Worm (Caenorhabditis elegans) whole organism, late embryonic: ENCODE data around the gene cor-1.

ENCODE experiments used
- K09A11.1 ChIP-seq: sonication (generic microtip); optimal IDR thresholded peaks from 2 replicates; lab custom pipeline; 2017; ENCODE audit warnings: antibody characterized with exemption, mild to moderate bottlenecking, missing genetic modification characterization, missing compliant biosample characterization; ENCODE audit not compliant: insufficient read depth
- T23F11.4 ChIP-seq: fragments of 200-800 bp; sonication (Bioruptor generic); optimal IDR thresholded peaks from 2 replicates; lab custom pipeline; 2018; ENCODE audit warnings: mild to moderate bottlenecking, missing genetic modification characterization, missing compliant biosample characterization
- ets-4 ChIP-seq: sonication (generic microtip); optimal IDR thresholded peaks from 2 replicates; lab custom pipeline; 2016; ENCODE audit warnings: missing genetic modification characterization, missing compliant biosample characterization
- pag-3 ChIP-seq: sonication (generic microtip); optimal IDR thresholded peaks from 2 replicates; lab custom pipeline; 2016; ENCODE audit warnings: missing compliant biosample characterization, missing genetic modification characterization, borderline replicate concordance
- pqm-1 ChIP-seq: sonication (generic microtip); optimal IDR thresholded peaks from 2 replicates; lab custom pipeline; 2016; ENCODE audit warnings: missing genetic modification characterization, missing compliant biosample characterization
- pros-1 ChIP-seq: fragments of 150-350 bp; optimal IDR thresholded peaks from 2 replicates; lab custom pipeline; 2014; ENCODE audit warnings: missing biosample characterization, missing genetic modification reagents, missing genetic modification characterization
- unc-55 ChIP-seq: sonication (generic microtip); optimal IDR thresholded peaks from 2 replicates; lab custom pipeline; 2017; ENCODE audit warnings: missing biosample characterization, missing genetic modification reagents, missing genetic modification characterization
- unc-86 ChIP-seq: sonication (generic microtip); optimal IDR thresholded peaks from 2 replicates; lab custom pipeline; 2016; ENCODE audit warnings: missing genetic modification characterization, missing compliant biosample characterization
- zip-5 ChIP-seq: sonication (generic microtip); optimal IDR thresholded peaks from 2 replicates; lab custom pipeline; 2016; ENCODE audit warnings: missing genetic modification characterization, missing compliant biosample characterization

ce11 chrIII:10270778-10271307, 21.9 kb downstream of the cor-1 start, which contains the start of gene cnk-1:
- TF ChIP-seq zip-5 (peak; percentile 30), T23F11.4 (GFP tag; lab: Kevin White, UChicago) (no peak), unc-86 (tag; lab: Kevin White, UChicago) (no peak), pag-3 (tag; lab: Kevin White, UChicago) (no peak), pqm-1 (tag; lab: Kevin White, UChicago) (no peak), unc-55 (GFP tag; lab: Kevin White, UChicago) (no peak), pros-1 (tag; lab: Kevin White, UChicago) (no peak), ets-4 (tag; lab: Kevin White, UChicago) (peak; percentile 84), K09A11.1 (tag; lab: Kevin White, UChicago) (no peak)
